Fruit fly (Drosophila melanogaster) whole organism, wandering third instar larva: ENCODE measurements around the gene SK.

Experiments
- Abd-B ChIP-seq: fragments of >200 bp; optimal IDR thresholded peaks from 2 replicates; lab custom pipeline; 2017; ENCODE audit warnings: missing biosample characterization, missing genetic modification characterization
- CG9705 ChIP-seq: fragments of 200-800 bp; sonication (Bioruptor generic); optimal IDR thresholded peaks from 2 replicates; lab custom pipeline; 2018; ENCODE audit warnings: missing biosample characterization, mild to moderate bottlenecking, missing genetic modification characterization
- CrebA ChIP-seq: fragments of 200-800 bp; sonication (Bioruptor generic); optimal IDR thresholded peaks from 2 replicates; lab custom pipeline; 2016; ENCODE audit warnings: missing biosample characterization, mild to moderate bottlenecking, missing genetic modification characterization, borderline replicate concordance
- Dfd ChIP-seq: fragments of >200 bp; optimal IDR thresholded peaks from 2 replicates; lab custom pipeline; 2017; ENCODE audit warnings: missing biosample characterization, missing genetic modification characterization
- Dif ChIP-seq: fragments of 200-275, 200-300 bp; sonication (Bioruptor generic); optimal IDR thresholded peaks from 2 replicates; lab custom pipeline; 2018; ENCODE audit warnings: missing biosample characterization, missing genetic modification characterization; ENCODE audit not compliant: partially characterized antibody
- GATAd ChIP-seq: sonication (Bioruptor generic); optimal IDR thresholded peaks from 2 replicates; lab custom pipeline; 2016; ENCODE audit warnings: missing biosample characterization, missing genetic modification characterization
- HLH106 ChIP-seq: fragments of 200-800 bp; optimal IDR thresholded peaks from 3 replicates; lab custom pipeline; 2019; ENCODE audit warnings: missing biosample characterization, mild to moderate bottlenecking, missing genetic modification characterization, moderate library complexity
- Hnf4 ChIP-seq: fragments of 200-800 bp; sonication (Bioruptor generic); optimal IDR thresholded peaks from 2 replicates; lab custom pipeline; 2016; ENCODE audit warnings: missing biosample characterization, mild to moderate bottlenecking, missing genetic modification characterization
- Hr83 ChIP-seq: fragments of 200-300 bp; sonication (Bioruptor generic); optimal IDR thresholded peaks from 2 replicates; lab custom pipeline; 2016; ENCODE audit warnings: missing biosample characterization, mild to moderate bottlenecking, missing genetic modification characterization, moderate library complexity; ENCODE audit not compliant: poor library complexity, severe bottlenecking
- Jra ChIP-seq: sonication (Bioruptor generic); optimal IDR thresholded peaks from 2 replicates; lab custom pipeline; 2016; ENCODE audit warnings: missing biosample characterization, missing genetic modification characterization
- Mio ChIP-seq: sonication (Bioruptor generic); optimal IDR thresholded peaks from 2 replicates; lab custom pipeline; 2016; ENCODE audit warnings: missing biosample characterization, missing genetic modification characterization
- Myc ChIP-seq: fragments of >200 bp; optimal IDR thresholded peaks from 2 replicates; lab custom pipeline; 2017
- N ChIP-seq: fragments of >200 bp; optimal IDR thresholded peaks from 2 replicates; lab custom pipeline; 2018; ENCODE audit warnings: missing biosample characterization, missing external identifiers, missing genetic modification characterization
- OdsH ChIP-seq: fragments of 200-800 bp; sonication (Bioruptor generic); optimal IDR thresholded peaks from 2 replicates; lab custom pipeline; 2016; ENCODE audit warnings: missing biosample characterization, mild to moderate bottlenecking, missing genetic modification characterization
- Rel ChIP-seq, 2 experiments: fragments of 200-800 bp; sonication (Bioruptor generic) in 1 of 2; optimal IDR thresholded peaks; 2 replicates in 1 of 2; 3 replicates in 1 of 2; lab custom pipeline; 2016 to 2019; ENCODE audit warnings: mild to moderate bottlenecking in 2 of 2, missing biosample characterization in 2 of 2, missing genetic modification characterization in 2 of 2, moderate library complexity in 1 of 2
- Sp1 ChIP-seq: fragments of 200-800 bp; sonication (Bioruptor generic); optimal IDR thresholded peaks from 3 replicates; lab custom pipeline; 2019; ENCODE audit warnings: missing biosample characterization, mild to moderate bottlenecking, missing genetic modification characterization, moderate library complexity
- Vsx2 ChIP-seq: fragments of 200-300, 225-300 bp; sonication (Bioruptor generic); optimal IDR thresholded peaks from 2 replicates; lab custom pipeline; 2018; ENCODE audit warnings: missing biosample characterization, missing genetic modification characterization; ENCODE audit not compliant: partially characterized antibody
- brk ChIP-seq: fragments of 200-800 bp; sonication (Bioruptor generic); optimal IDR thresholded peaks from 2 replicates; lab custom pipeline; 2016; ENCODE audit warnings: missing biosample characterization, mild to moderate bottlenecking, missing genetic modification characterization
- dl ChIP-seq, 2 experiments: fragments of 175-275, 200-275 bp in 1 of 2; fragments of 200-275 bp in 1 of 2; sonication (Bioruptor generic); optimal IDR thresholded peaks; lab custom pipeline; 2018; ENCODE audit warnings: mild to moderate bottlenecking in 2 of 2, missing biosample characterization in 2 of 2, missing genetic modification characterization in 2 of 2, moderate library complexity in 2 of 2; ENCODE audit not compliant: partially characterized antibody in 2 of 2, insufficient read depth in 1 of 2
- dmrt93B ChIP-seq: fragments of 200-800 bp; sonication (Bioruptor generic); optimal IDR thresholded peaks from 2 replicates; lab custom pipeline; 2018; ENCODE audit warnings: missing biosample characterization, mild to moderate bottlenecking, missing genetic modification characterization
- dsf ChIP-seq: sonication (Bioruptor generic); optimal IDR thresholded peaks from 2 replicates; lab custom pipeline; 2016; ENCODE audit warnings: missing biosample characterization, missing genetic modification characterization, borderline replicate concordance
- ey ChIP-seq: fragments of 200-800 bp; sonication (Bioruptor generic); optimal IDR thresholded peaks from 2 replicates; lab custom pipeline; 2016; ENCODE audit warnings: missing biosample characterization, missing genetic modification characterization
- foxo ChIP-seq, 2 experiments: fragments of 200-800 bp; sonication (Bioruptor generic); optimal IDR thresholded peaks; 2 replicates in 1 of 2; 3 replicates in 1 of 2; lab custom pipeline; 2016 to 2017; ENCODE audit warnings: missing biosample characterization in 2 of 2, missing genetic modification characterization in 2 of 2
- fru ChIP-seq: fragments of 200-800 bp; sonication (Bioruptor generic); optimal IDR thresholded peaks from 3 replicates; lab custom pipeline; 2016; ENCODE audit warnings: missing biosample characterization, mild to moderate bottlenecking, missing genetic modification characterization
- h ChIP-seq: fragments of 200-800 bp; sonication (Bioruptor generic); optimal IDR thresholded peaks from 3 replicates; lab custom pipeline; 2016; ENCODE audit warnings: missing biosample characterization, mild to moderate bottlenecking, missing genetic modification characterization
- jim ChIP-seq: fragments of 175-275, 200-325 bp; sonication (Bioruptor generic); optimal IDR thresholded peaks from 2 replicates; lab custom pipeline; 2016; ENCODE audit warnings: missing biosample characterization, mild to moderate bottlenecking, missing genetic modification characterization
- lola ChIP-seq: fragments of >200 bp; optimal IDR thresholded peaks from 2 replicates; lab custom pipeline; 2017; ENCODE audit warnings: missing biosample characterization, missing genetic modification characterization
- psq ChIP-seq: fragments of 200-800 bp; sonication (Bioruptor generic); optimal IDR thresholded peaks from 3 replicates; lab custom pipeline; 2017; ENCODE audit warnings: missing biosample characterization, mild to moderate bottlenecking, missing genetic modification characterization, moderate library complexity
- rgr ChIP-seq: fragments of 200-800 bp; sonication (Bioruptor generic); optimal IDR thresholded peaks from 3 replicates; lab custom pipeline; 2016; ENCODE audit warnings: missing biosample characterization, mild to moderate bottlenecking, missing genetic modification characterization
- sage ChIP-seq: fragments of 200-800 bp; sonication (Bioruptor generic); optimal IDR thresholded peaks from 2 replicates; lab custom pipeline; 2016; ENCODE audit warnings: missing biosample characterization, mild to moderate bottlenecking, missing genetic modification characterization
- sv ChIP-seq: fragments of 200-800 bp; sonication (Bioruptor generic); optimal IDR thresholded peaks from 3 replicates; lab custom pipeline; 2016; ENCODE audit warnings: missing biosample characterization, missing genetic modification characterization
- tai ChIP-seq: sonication (Bioruptor generic); optimal IDR thresholded peaks from 2 replicates; lab custom pipeline; 2016; ENCODE audit warnings: missing biosample characterization, missing genetic modification characterization
- usp ChIP-seq: fragments of >200 bp; optimal IDR thresholded peaks from 2 replicates; lab custom pipeline; 2017; ENCODE audit warnings: missing biosample characterization, missing genetic modification characterization
- woc ChIP-seq: sonication (Bioruptor generic); optimal IDR thresholded peaks from 2 replicates; lab custom pipeline; 2016; ENCODE audit warnings: missing biosample characterization, mild to moderate bottlenecking, missing genetic modification characterization

SK gene

DNA sequence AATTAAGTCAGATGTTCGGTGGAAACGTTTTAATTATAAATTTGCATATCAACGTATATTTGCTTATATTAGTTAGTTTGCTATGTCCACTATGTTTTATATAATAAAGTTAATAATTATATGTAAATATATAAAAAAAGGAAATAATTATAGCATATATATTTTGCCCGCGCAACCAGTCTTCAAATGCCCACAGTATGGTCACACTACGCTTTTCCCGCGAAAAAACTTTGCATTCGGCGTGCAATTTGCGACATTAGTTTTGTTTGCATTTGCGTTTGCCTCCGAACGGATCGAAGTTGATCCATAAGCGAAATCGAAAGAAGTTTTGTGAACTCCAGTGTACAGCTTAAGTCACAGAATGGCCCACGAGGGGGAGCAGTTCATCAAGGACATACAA is 16.4 kb upstream of the SK start, which contains the start of gene Mcm3:
Mcm3 (plus strand) TSS at position 220 of the 400 bp plus-strand sequence.
- TF ChIP-seq OdsH (no peak), brk (GFP tag; lab: Kevin White, UChicago) (no peak), psq (no peak), rgr (no peak), Hr83 (GFP tag; lab: Kevin White, UChicago) (no peak), woc (GFP tag; lab: Kevin White, UChicago) (no peak), Rel (GFP tag; optimal IDR thresholded peaks at IDR 0.05; lab: Kevin White, UChicago) (no peak), Rel (tag; optimal IDR thresholded peaks at IDR 0.05; lab: Kevin White, UChicago) (no peak), Vsx2 (GFP tag; lab: Kevin White, UChicago) (no peak), CG9705 (GFP tag; lab: Kevin White, UChicago) (no peak), Sp1 (GFP tag; lab: Kevin White, UChicago) (no peak), N (GFP tag; lab: Kevin White, UChicago) (no peak), tai (no peak), sage (GFP tag; lab: Kevin White, UChicago) (no peak), Dif (no peak), Jra (GFP tag; lab: Kevin White, UChicago) (no peak), dl (GFP tag; optimal IDR thresholded peaks at IDR 0.05; lab: Kevin White, UChicago; ENCODE audit: insufficient read depth in 1 of 2, partially characterized antibody in 2 of 2) (no peak), Abd-B (GFP tag; lab: Kevin White, UChicago) (no peak), sv (no peak), GATAd (GFP tag; lab: Kevin White, UChicago) (no peak)
- TF ChIP-seq, all 38 proteins: peak for 0

DNA sequence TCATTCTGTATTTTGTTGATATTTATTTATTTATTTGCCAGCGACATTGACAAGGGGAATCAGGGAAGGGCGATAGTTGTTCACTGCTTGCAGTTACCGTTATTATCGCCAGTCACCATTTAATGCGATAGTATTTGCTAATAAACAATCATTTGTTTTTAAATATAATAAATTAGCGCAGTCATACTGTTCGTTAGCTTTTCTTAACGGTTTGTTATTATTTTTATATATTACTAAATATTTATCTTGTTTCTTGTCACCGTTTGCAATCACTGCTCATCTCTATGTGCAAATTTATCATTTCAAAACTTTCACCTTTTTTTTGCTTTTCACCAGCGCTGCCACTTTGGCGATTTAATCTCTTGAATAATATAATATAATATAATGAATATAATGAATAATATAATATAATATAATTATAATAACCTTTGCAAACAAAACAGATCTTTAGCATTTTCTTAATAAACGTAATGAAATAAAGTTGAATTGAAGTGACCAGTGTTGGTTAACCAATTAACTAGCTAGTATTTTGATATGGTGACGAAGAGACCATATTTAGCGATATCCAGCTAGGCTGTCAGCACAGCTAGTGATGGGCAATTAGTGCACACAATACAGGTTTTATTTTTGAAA is 10.7 kb upstream of the SK start, which contains the start of the genes CG3309 and XRCC1:
CG3309 (minus strand) TSS at position 82 of the 633 bp plus-strand sequence.
XRCC1 (plus strand) TSS at position 611 of the 633 bp plus-strand sequence.
- TF ChIP-seq Myc (lab: Kevin White, UChicago) (peak; percentile 97), sage (GFP tag; lab: Kevin White, UChicago) (peak; percentile 20), CG9705 (GFP tag; lab: Kevin White, UChicago) (peak; percentile 10), tai (no peak), fru (GFP tag; lab: Kevin White, UChicago) (peak; percentile 25), dl (GFP tag; optimal IDR thresholded peaks at IDR 0.05; lab: Kevin White, UChicago; ENCODE audit: insufficient read depth in 1 of 2, partially characterized antibody in 2 of 2) (no peak), N (GFP tag; lab: Kevin White, UChicago) (no peak), jim (no peak), Mio (GFP tag; lab: Kevin White, UChicago) (no peak), Sp1 (GFP tag; lab: Kevin White, UChicago) (peak; percentile 32), CrebA (GFP tag; lab: Kevin White, UChicago) (no peak), Hr83 (GFP tag; lab: Kevin White, UChicago) (peak; percentile 7), Vsx2 (GFP tag; lab: Kevin White, UChicago) (no peak), Hnf4 (GFP tag; lab: Kevin White, UChicago) (no peak), Dfd (GFP tag; lab: Kevin White, UChicago) (no peak), ey (GFP tag; lab: Kevin White, UChicago) (peak; percentile 1), brk (GFP tag; lab: Kevin White, UChicago) (no peak), foxo (GFP tag; optimal IDR thresholded peaks at IDR 0.05; lab: Kevin White, UChicago) (peak in 1 of 2 experiments; percentile 61), woc (GFP tag; lab: Kevin White, UChicago) (peak; percentile 80), psq (peak; percentile 15), HLH106 (tag; lab: Kevin White, UChicago) (peak; percentile 52), dsf (peak; percentile 10), rgr (peak; percentile 57), Rel (GFP tag; optimal IDR thresholded peaks at IDR 0.05; lab: Kevin White, UChicago) (no peak), Rel (tag; optimal IDR thresholded peaks at IDR 0.05; lab: Kevin White, UChicago) (peak; percentile 62), lola (GFP tag; lab: Kevin White, UChicago) (no peak), OdsH (peak; percentile 15), usp (no peak), h (GFP tag; lab: Kevin White, UChicago) (peak; percentile 30), dmrt93B (peak; percentile 4)
